Worm (Caenorhabditis elegans) whole organism, L1 larva: ENCODE data around the gene F54C9.3.

ENCODE experiments used
- alr-1 ChIP-seq: fragments of 200-800 bp; sonication (Bioruptor generic); optimal IDR thresholded peaks from 2 replicates; lab custom pipeline; 2018; ENCODE audit warnings: borderline replicate concordance, mild to moderate bottlenecking, missing genetic modification characterization, missing compliant biosample characterization
- aly-2 ChIP-seq: fragments of 150-350 bp; optimal IDR thresholded peaks from 2 replicates; lab custom pipeline; 2014; ENCODE audit warnings: missing biosample characterization, missing genetic modification characterization
- blmp-1 ChIP-seq: fragments of 150-350 bp; optimal IDR thresholded peaks from 2 replicates; lab custom pipeline; 2014; ENCODE audit warnings: missing biosample characterization, missing genetic modification characterization
- ceh-63 ChIP-seq: fragments of 200-800 bp; sonication (Bioruptor generic); optimal IDR thresholded peaks from 2 replicates; lab custom pipeline; 2018; ENCODE audit warnings: mild to moderate bottlenecking, missing genetic modification characterization, missing compliant biosample characterization
- ceh-8 ChIP-seq: fragments of 200-800 bp; sonication (Bioruptor generic); optimal IDR thresholded peaks from 2 replicates; lab custom pipeline; 2018; ENCODE audit warnings: mild to moderate bottlenecking, missing genetic modification characterization, moderate library complexity, missing compliant biosample characterization
- ceh-82 ChIP-seq, 3 experiments: fragments of 150-350 bp in 1 of 3; sonication (generic microtip) in 2 of 3; optimal IDR thresholded peaks; 2 replicates each; lab custom pipeline; 2014 to 2017; ENCODE audit warnings: missing biosample characterization in 3 of 3, missing genetic modification characterization in 3 of 3
- ceh-88 ChIP-seq: fragments of 200-800 bp; sonication (Bioruptor generic); IDR thresholded peaks from 2 replicates; pipeline ENCODE4 v1.3.6; 2022; ENCODE audit warnings: missing genetic modification characterization, missing compliant biosample characterization
- ceh-90 ChIP-seq: sonication (generic microtip); optimal IDR thresholded peaks from 2 replicates; lab custom pipeline; 2016; ENCODE audit warnings: missing genetic modification characterization, missing compliant biosample characterization
- ces-1 ChIP-seq: fragments of 150-350 bp; optimal IDR thresholded peaks from 2 replicates; lab custom pipeline; 2014; ENCODE audit warnings: missing biosample characterization, missing genetic modification reagents, missing genetic modification characterization
- dsc-1 ChIP-seq: sonication (generic microtip); optimal IDR thresholded peaks from 2 replicates; lab custom pipeline; 2016; ENCODE audit warnings: mild to moderate bottlenecking, missing genetic modification characterization, missing compliant biosample characterization
- efl-1 ChIP-seq, 4 experiments: fragments of 150-350 bp; optimal IDR thresholded peaks in 3 of 4; peaks in 1 of 4; 1 replicate in 1 of 4; 2 replicates in 3 of 4; lab custom pipeline; 2014; ENCODE audit warnings: missing biosample characterization in 2 of 4, missing genetic modification characterization in 2 of 4, missing genetic modification reagents in 2 of 4
- efl-3 ChIP-seq: fragments of 200-800 bp; sonication (Bioruptor generic); optimal IDR thresholded peaks from 2 replicates; lab custom pipeline; 2018; ENCODE audit warnings: mild to moderate bottlenecking, missing genetic modification characterization, missing compliant biosample characterization
- egl-13 ChIP-seq: sonication (generic microtip); optimal IDR thresholded peaks from 2 replicates; lab custom pipeline; 2016; ENCODE audit warnings: missing genotype, missing genetic modification reagents, missing genetic modification characterization, missing compliant biosample characterization
- elt-2 ChIP-seq: sonication (generic microtip); optimal IDR thresholded peaks from 2 replicates; lab custom pipeline; 2016; ENCODE audit warnings: missing genetic modification characterization, mild to moderate bottlenecking, inconsistent platforms, missing compliant biosample characterization, missing genetic modification reagents
- elt-3 ChIP-seq, 6 experiments: fragments of 150-350 bp in 1 of 6; sonication (generic microtip); optimal IDR thresholded peaks; 2 replicates each; lab custom pipeline; 2017 to 2018; ENCODE audit warnings: missing biosample characterization in 6 of 6, missing genetic modification characterization in 6 of 6, inconsistent platforms in 1 of 6
- ets-5 ChIP-seq: fragments of 200-800 bp; sonication (Bioruptor generic); IDR thresholded peaks from 2 replicates; pipeline ENCODE4 v1.3.6; 2022; ENCODE audit warnings: missing genetic modification characterization, missing compliant biosample characterization
- fkh-8 ChIP-seq: sonication (generic microtip); optimal IDR thresholded peaks from 2 replicates; lab custom pipeline; 2016; ENCODE audit warnings: mild to moderate bottlenecking, missing genetic modification characterization, missing compliant biosample characterization
- fos-1 ChIP-seq: fragments of 150-350 bp; optimal IDR thresholded peaks from 2 replicates; lab custom pipeline; 2014; ENCODE audit warnings: missing biosample characterization, missing genetic modification characterization
- hlh-4 ChIP-seq: sonication (generic microtip); optimal IDR thresholded peaks from 2 replicates; lab custom pipeline; 2016; ENCODE audit warnings: mild to moderate bottlenecking, missing genetic modification characterization, missing compliant biosample characterization
- irx-1 ChIP-seq: sonication (generic microtip); optimal IDR thresholded peaks from 2 replicates; lab custom pipeline; 2016; ENCODE audit warnings: missing genetic modification characterization, missing compliant biosample characterization
- isw-1 ChIP-seq: fragments of 200-800 bp; sonication (Bioruptor generic); IDR thresholded peaks from 2 replicates; pipeline ENCODE4 v1.3.6; 2022; ENCODE audit warnings: missing genetic modification characterization, missing compliant biosample characterization
- lin-14 ChIP-seq: fragments of 200-800 bp; sonication (Bioruptor generic); optimal IDR thresholded peaks from 2 replicates; lab custom pipeline; 2018; ENCODE audit warnings: mild to moderate bottlenecking, missing genetic modification characterization, moderate library complexity, missing compliant biosample characterization
- lir-3 ChIP-seq: sonication (generic microtip); optimal IDR thresholded peaks from 2 replicates; lab custom pipeline; 2016; ENCODE audit warnings: mild to moderate bottlenecking, missing genetic modification characterization, moderate library complexity, missing compliant biosample characterization; ENCODE audit not compliant: poor library complexity
- mab-9 ChIP-seq: fragments of 200-800 bp; sonication (Bioruptor generic); IDR thresholded peaks from 2 replicates; pipeline ENCODE4 v1.3.6; 2022; ENCODE audit warnings: missing genetic modification reagents, missing genetic modification characterization, missing compliant biosample characterization
- mdl-1 ChIP-seq, 2 experiments: fragments of 150-350 bp; optimal IDR thresholded peaks; 2 replicates each; lab custom pipeline; 2014 to 2017; ENCODE audit warnings: missing biosample characterization in 2 of 2, missing genetic modification characterization in 2 of 2, inconsistent platforms in 1 of 2
- mef-2 ChIP-seq: fragments of 150-350 bp; optimal IDR thresholded peaks from 2 replicates; lab custom pipeline; 2014; ENCODE audit warnings: missing biosample characterization, missing genetic modification characterization
- mep-1 ChIP-seq: fragments of 150-350 bp; optimal IDR thresholded peaks from 2 replicates; lab custom pipeline; 2014; ENCODE audit warnings: missing biosample characterization, missing genetic modification characterization
- nhr-12 ChIP-seq: sonication (generic microtip); optimal IDR thresholded peaks from 2 replicates; lab custom pipeline; 2017; ENCODE audit warnings: missing biosample characterization, missing genetic modification characterization
- nhr-19 ChIP-seq: fragments of 200-800 bp; sonication (Bioruptor generic); conservative IDR thresholded peaks from 2 replicates; pipeline ENCODE4 v1.3.6; 2022; ENCODE audit warnings: missing genetic modification characterization, missing compliant biosample characterization
- nhr-20 ChIP-seq: sonication (generic microtip); optimal IDR thresholded peaks from 2 replicates; lab custom pipeline; 2016; ENCODE audit warnings: mild to moderate bottlenecking, missing genetic modification characterization, missing compliant biosample characterization
- nhr-237 ChIP-seq: fragments of 150-350 bp; optimal IDR thresholded peaks from 2 replicates; lab custom pipeline; 2014; ENCODE audit warnings: missing biosample characterization, missing genetic modification characterization
- nhr-47 ChIP-seq: sonication (generic microtip); optimal IDR thresholded peaks from 2 replicates; lab custom pipeline; 2016; ENCODE audit warnings: mild to moderate bottlenecking, missing genetic modification characterization, moderate library complexity, missing compliant biosample characterization
- nhr-71 ChIP-seq: sonication (generic microtip); optimal IDR thresholded peaks from 2 replicates; lab custom pipeline; 2016; ENCODE audit warnings: mild to moderate bottlenecking, missing genetic modification characterization, moderate library complexity, missing compliant biosample characterization
- nhr-76 ChIP-seq: sonication (generic microtip); optimal IDR thresholded peaks from 2 replicates; lab custom pipeline; 2017; ENCODE audit warnings: missing biosample characterization, missing genetic modification characterization
- nhr-85 ChIP-seq: sonication (generic microtip); peaks from one replicate; lab custom pipeline; 2016; ENCODE audit warnings: missing genetic modification characterization, inconsistent platforms, missing compliant biosample characterization
- pag-3 ChIP-seq: sonication (generic microtip); optimal IDR thresholded peaks from 2 replicates; lab custom pipeline; 2017; ENCODE audit warnings: missing genetic modification characterization, mild to moderate bottlenecking, missing compliant biosample characterization, antibody characterized with exemption, borderline replicate concordance; ENCODE audit not compliant: insufficient read depth
- pax-3 ChIP-seq: fragments of 200-800 bp; sonication (Bioruptor generic); optimal IDR thresholded peaks from 2 replicates; lab custom pipeline; 2018; ENCODE audit warnings: mild to moderate bottlenecking, missing genetic modification characterization, moderate library complexity, missing compliant biosample characterization
- pqm-1 ChIP-seq: sonication (generic microtip); optimal IDR thresholded peaks from 3 replicates; lab custom pipeline; 2017; ENCODE audit warnings: missing biosample characterization, missing genetic modification characterization
- rnt-1 ChIP-seq: sonication (generic microtip); optimal IDR thresholded peaks from 2 replicates; lab custom pipeline; 2016; ENCODE audit warnings: mild to moderate bottlenecking, missing genetic modification characterization, moderate library complexity, missing compliant biosample characterization
- snpc-4 ChIP-seq: fragments of 150-350 bp; optimal IDR thresholded peaks from 2 replicates; lab custom pipeline; 2014; ENCODE audit warnings: missing biosample characterization, missing genetic modification characterization
- sox-4 ChIP-seq: sonication (generic microtip); optimal IDR thresholded peaks from 2 replicates; lab custom pipeline; 2016; ENCODE audit warnings: missing genetic modification characterization, missing compliant biosample characterization
- swsn-7 ChIP-seq: sonication (generic microtip); optimal IDR thresholded peaks from 2 replicates; lab custom pipeline; 2016; ENCODE audit warnings: missing genetic modification characterization, missing compliant biosample characterization
- tbx-2 ChIP-seq: sonication (generic microtip); optimal IDR thresholded peaks from 2 replicates; lab custom pipeline; 2016; ENCODE audit warnings: missing genetic modification characterization, missing compliant biosample characterization
- unc-130 ChIP-seq: fragments of 150-350 bp; optimal IDR thresholded peaks from 2 replicates; lab custom pipeline; 2017; ENCODE audit warnings: missing biosample characterization, missing genetic modification characterization, inconsistent platforms
- unc-62 ChIP-seq: fragments of 150-350 bp; optimal IDR thresholded peaks from 2 replicates; lab custom pipeline; 2014; ENCODE audit warnings: missing biosample characterization, missing genetic modification reagents, missing genetic modification characterization
- xbp-1 ChIP-seq: sonication (generic microtip); optimal IDR thresholded peaks from 2 replicates; lab custom pipeline; 2016; ENCODE audit warnings: missing genetic modification characterization, missing compliant biosample characterization
- zag-1 ChIP-seq: fragments of 150-350 bp; optimal IDR thresholded peaks from 2 replicates; lab custom pipeline; 2014; ENCODE audit warnings: missing biosample characterization, missing genetic modification characterization

F54C9.3 gene

DNA sequence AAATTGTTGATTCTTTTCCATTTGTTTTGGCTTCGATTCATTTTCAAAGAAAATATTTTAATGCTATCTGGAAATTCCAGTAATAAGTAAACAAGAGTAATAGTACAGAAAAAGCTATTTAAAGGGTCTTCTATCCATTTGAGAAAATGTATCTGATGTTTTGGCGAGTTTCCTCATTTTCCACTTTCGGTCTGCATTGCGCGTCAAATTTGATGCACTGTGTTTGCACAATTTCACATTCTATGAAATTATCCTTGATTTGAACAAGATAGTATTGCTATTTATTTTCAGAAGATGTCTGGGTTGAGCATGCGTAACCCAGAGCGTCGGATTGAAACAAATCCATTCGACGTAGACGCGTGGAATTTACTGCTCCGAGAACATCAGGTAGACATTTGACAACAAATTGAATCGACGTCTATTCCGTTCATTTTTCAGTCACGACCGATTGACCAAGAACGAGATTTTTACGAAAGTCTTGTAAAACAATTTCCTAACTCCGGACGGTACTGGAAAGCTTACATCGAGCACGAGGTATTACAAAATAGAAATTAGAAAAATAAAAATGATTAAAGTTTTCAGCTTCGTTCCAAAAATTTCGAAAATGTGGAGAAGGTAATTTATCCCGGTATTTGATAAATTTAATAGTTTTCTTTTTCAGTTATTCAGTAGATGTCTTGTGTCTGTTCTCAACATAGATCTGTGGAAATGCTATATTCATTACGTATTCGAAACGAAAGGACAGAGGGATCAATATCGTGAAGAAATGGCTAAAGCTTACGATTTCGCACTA lies 37.1 kb upstream of the F54C9.3 start, which contains the start of gene suf-1 (continued):
- TF ChIP-seq nhr-237 (tag; lab: Kevin White, UChicago) (no peak), nhr-47 (tag; lab: Kevin White, UChicago) (peak; percentile 39), egl-13 (tag; lab: Kevin White, UChicago) (no peak), rnt-1 (peak; percentile 46), nhr-19 (0 out of 2 replicates have a peak, but pooled peaks have one; percentile 18), dsc-1 (tag; lab: Kevin White, UChicago) (peak; percentile 14), pax-3 (tag; lab: Kevin White, UChicago) (no peak), ceh-82 (tag; optimal IDR thresholded peaks at IDR 0.05; lab: Kevin White, UChicago) (no peak), efl-3 (GFP tag; lab: Kevin White, UChicago) (no peak), fos-1 (tag; lab: Kevin White, UChicago) (peak; percentile 0), lin-14 (GFP tag; lab: Kevin White, UChicago) (no peak), ceh-63 (GFP tag; lab: Kevin White, UChicago) (no peak), ces-1 (GFP tag; lab: Kevin White, UChicago) (no peak), sox-4 (tag; lab: Kevin White, UChicago) (no peak), ceh-88 (no peak), unc-62 (GFP tag; lab: Kevin White, UChicago) (no peak), xbp-1 (no peak), elt-2 (tag; lab: Kevin White, UChicago) (no peak), elt-3 (tag; optimal IDR thresholded peaks at IDR 0.05; lab: Kevin White, UChicago) (peak in 1 of 6 experiments; percentile 2), zag-1 (tag; lab: Kevin White, UChicago) (no peak), hlh-4 (no peak), ceh-90 (tag; lab: Kevin White, UChicago) (no peak), efl-1 (optimal IDR thresholded peaks at IDR 0.05; lab: Kevin White, UChicago) (peak; percentile 50 to 51), efl-1 (GFP tag; optimal IDR thresholded peaks at IDR 0.05 in 1 of 2; lab: Kevin White, UChicago) (peak; percentile 42 to 92), nhr-12 (tag; lab: Kevin White, UChicago) (no peak), nhr-71 (tag; lab: Kevin White, UChicago) (peak; percentile 45), swsn-7 (tag; lab: Kevin White, UChicago) (peak; percentile 36), mdl-1 (tag; optimal IDR thresholded peaks at IDR 0.05; lab: Kevin White, UChicago) (no peak), nhr-20 (peak; percentile 30), aly-2 (tag; lab: Kevin White, UChicago) (no peak), irx-1 (tag; lab: Kevin White, UChicago) (no peak), ceh-8 (GFP tag; lab: Kevin White, UChicago) (no peak)

DNA sequence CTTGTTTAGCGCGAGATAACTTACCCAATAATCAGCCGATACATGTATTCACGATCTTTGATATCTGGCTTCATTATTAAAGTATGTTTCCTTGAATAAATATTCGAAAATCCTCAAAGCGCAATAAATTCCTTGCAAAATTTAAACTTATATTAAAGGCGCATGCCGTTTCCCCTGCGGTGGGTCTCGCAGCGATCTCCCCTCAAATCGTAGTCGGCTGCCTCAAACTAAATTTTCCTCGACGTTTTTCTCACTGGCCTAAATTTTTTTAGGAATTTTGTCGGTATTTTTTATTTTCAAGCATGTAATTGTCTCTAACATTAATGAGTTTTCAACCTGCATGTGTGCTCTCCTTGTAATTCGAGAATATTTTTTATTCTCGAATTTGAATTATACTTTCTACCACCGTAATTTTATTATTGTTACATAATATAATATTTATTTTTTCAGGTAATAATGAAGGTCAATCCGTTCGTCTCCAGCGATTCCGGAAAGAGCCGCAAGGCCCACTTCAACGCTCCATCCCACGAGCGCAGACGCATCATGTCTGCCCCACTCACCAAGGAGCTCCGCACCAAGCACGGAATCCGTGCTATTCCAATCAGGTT lies 35.8 kb upstream of the F54C9.3 start, which contains the start of the genes cpf-1 and rpl-26:
cpf-1 (minus strand) TSS at position 104 of the 608 bp plus-strand sequence.
rpl-26 (plus strand) TSS at position 449 of the 608 bp plus-strand sequence.
- TF ChIP-seq unc-130 (tag; lab: Kevin White, UChicago) (peak; percentile 56), dsc-1 (tag; lab: Kevin White, UChicago) (no peak), lir-3 (tag; lab: Kevin White, UChicago) (no peak), alr-1 (no peak), fkh-8 (tag; lab: Kevin White, UChicago) (peak; percentile 32), mef-2 (tag; lab: Kevin White, UChicago) (no peak), ceh-90 (tag; lab: Kevin White, UChicago) (no peak), nhr-76 (tag; lab: Kevin White, UChicago) (no peak), elt-3 (tag; optimal IDR thresholded peaks at IDR 0.05; lab: Kevin White, UChicago) (peak in 1 of 6 experiments; percentile 84), zag-1 (tag; lab: Kevin White, UChicago) (no peak), mdl-1 (tag; optimal IDR thresholded peaks at IDR 0.05; lab: Kevin White, UChicago) (peak in 1 of 2 experiments; percentile 39), blmp-1 (tag; lab: Kevin White, UChicago) (peak; percentile 67), ets-5 (GFP tag; lab: Robert Waterston, UW) (no peak), isw-1 (GFP tag; lab: Robert Waterston, UW) (peak; percentile 38; the same call in 1 of the 2 replicates), lin-14 (GFP tag; lab: Kevin White, UChicago) (no peak), mep-1 (tag; lab: Kevin White, UChicago) (peak; percentile 69), pqm-1 (no peak), mab-9 (GFP tag; lab: Robert Waterston, UW) (no peak), nhr-85 (tag; lab: Kevin White, UChicago) (peak; percentile 48), ceh-63 (GFP tag; lab: Kevin White, UChicago) (no peak), snpc-4 (peak; percentile 4), pag-3 (tag; lab: Kevin White, UChicago) (no peak), ceh-82 (tag; optimal IDR thresholded peaks at IDR 0.05; lab: Kevin White, UChicago) (peak; percentile 10 to 61 (median 23)), tbx-2 (no peak), ces-1 (GFP tag; lab: Kevin White, UChicago) (no peak), ceh-88 (no peak)
